Worm (Caenorhabditis elegans) whole organism, early embryonic: ENCODE data around the gene F36G3.1.

ENCODE experiments used
- B0310.2 ChIP-seq: sonication (generic microtip); optimal IDR thresholded peaks from 2 replicates; lab custom pipeline; 2016; ENCODE audit warnings: mild to moderate bottlenecking, missing genetic modification characterization, missing compliant biosample characterization
- F13C5.2 ChIP-seq: sonication (generic microtip); optimal IDR thresholded peaks from 2 replicates; lab custom pipeline; 2017; ENCODE audit warnings: mild to moderate bottlenecking, missing genetic modification characterization, inconsistent platforms, missing compliant biosample characterization
- aly-1 ChIP-seq: sonication (generic microtip); optimal IDR thresholded peaks from 2 replicates; lab custom pipeline; 2016; ENCODE audit warnings: missing genetic modification characterization, missing compliant biosample characterization
- ama-1 ChIP-seq: fragments of 150-350 bp; optimal IDR thresholded peaks from 2 replicates; lab custom pipeline; 2014
- ceh-13 ChIP-seq: fragments of 200-800 bp; sonication (Bioruptor generic); optimal IDR thresholded peaks from 2 replicates; lab custom pipeline; 2018; ENCODE audit warnings: mild to moderate bottlenecking, missing genetic modification characterization, missing compliant biosample characterization
- ceh-36 ChIP-seq: sonication (generic microtip); optimal IDR thresholded peaks from 2 replicates; lab custom pipeline; 2016; ENCODE audit warnings: missing genetic modification characterization, inconsistent platforms, missing compliant biosample characterization
- ets-7 ChIP-seq: sonication (generic microtip); optimal IDR thresholded peaks from 2 replicates; lab custom pipeline; 2016; ENCODE audit warnings: missing genotype, missing genetic modification characterization, missing compliant biosample characterization
- flt-1 ChIP-seq: fragments of 200-800 bp; sonication (Bioruptor generic); IDR thresholded peaks from 2 replicates; pipeline ENCODE4 v1.3.6; 2022; ENCODE audit warnings: missing genetic modification characterization, missing compliant biosample characterization
- hmbx-1 ChIP-seq: sonication (generic microtip); optimal IDR thresholded peaks from 2 replicates; lab custom pipeline; 2016; ENCODE audit warnings: mild to moderate bottlenecking, missing genetic modification characterization, missing compliant biosample characterization
- hmg-4 ChIP-seq: fragments of 200-800 bp; sonication (Bioruptor generic); optimal IDR thresholded peaks from 2 replicates; lab custom pipeline; 2018; ENCODE audit warnings: mild to moderate bottlenecking, missing genetic modification characterization, missing compliant biosample characterization
- hnd-1 ChIP-seq: sonication (generic microtip); optimal IDR thresholded peaks from 2 replicates; lab custom pipeline; 2016; ENCODE audit warnings: missing genetic modification characterization, missing compliant biosample characterization
- pes-1 ChIP-seq: fragments of 200-800 bp; sonication (Bioruptor generic); IDR thresholded peaks from 2 replicates; pipeline ENCODE4 v1.3.6; 2022; ENCODE audit warnings: missing genetic modification reagents, missing genetic modification characterization, missing compliant biosample characterization
- scrt-1 ChIP-seq: fragments of 200-800 bp; sonication (Bioruptor generic); IDR thresholded peaks from 2 replicates; pipeline ENCODE4 v1.3.6; 2022; ENCODE audit warnings: missing genetic modification characterization, missing compliant biosample characterization
- sea-1 ChIP-seq: fragments of 200-800 bp; sonication (Bioruptor generic); conservative IDR thresholded peaks from 2 replicates; pipeline ENCODE4 v1.3.6; 2022; ENCODE audit warnings: missing genetic modification characterization, missing compliant biosample characterization
- tbx-11 ChIP-seq: fragments of 200-800 bp; sonication (Bioruptor generic); IDR thresholded peaks from 2 replicates; pipeline ENCODE4 v1.3.6; 2022; ENCODE audit warnings: missing genetic modification characterization, missing compliant biosample characterization
- tbx-37 ChIP-seq: fragments of 200-800 bp; sonication (Bioruptor generic); conservative IDR thresholded peaks from 2 replicates; pipeline ENCODE4 v1.3.6; 2022; ENCODE audit warnings: missing genetic modification reagents, missing genetic modification characterization, missing compliant biosample characterization
- tra-4 ChIP-seq: sonication (generic microtip); optimal IDR thresholded peaks from 2 replicates; lab custom pipeline; 2017; ENCODE audit warnings: missing genetic modification characterization, missing compliant biosample characterization

The F36G3.1 gene

DNA sequence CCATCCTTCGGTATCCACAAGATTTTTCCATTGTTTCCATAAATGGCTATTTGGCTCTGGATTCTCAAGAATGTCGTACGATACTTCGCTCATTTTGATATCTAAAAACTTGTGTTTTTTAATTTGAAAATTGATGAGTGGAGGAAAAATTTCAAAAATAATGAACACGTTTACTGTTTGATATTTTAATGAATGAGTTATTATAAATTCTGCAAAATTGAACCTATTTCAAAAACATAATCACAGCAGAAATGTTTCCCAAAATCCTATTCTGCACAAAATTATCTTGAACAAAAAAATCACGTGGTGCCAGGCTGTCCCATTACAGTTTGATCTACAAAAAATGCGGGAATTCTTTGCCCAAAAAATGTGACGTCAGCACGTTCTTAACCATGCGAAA is 5.2 kb upstream of the F36G3.1 start, which contains the start of gene F36G3.2:
Gene F36G3.2 (minus strand): TSS at position 101 of the 400 bp plus-strand sequence.
- TF ChIP-seq tbx-37 (GFP tag; lab: Robert Waterston, UW), result no peak
- no peak for TF ChIP-seq hnd-1 (tag; lab: Kevin White, UChicago)
- no peak for TF ChIP-seq pes-1 (GFP tag; lab: Robert Waterston, UW)
- TF ChIP-seq tbx-11 (GFP tag; lab: Robert Waterston, UW), result no peak
- TF ChIP-seq tra-4 (tag; lab: Kevin White, UChicago), result no peak
- no peak for TF ChIP-seq ets-7
- TF ChIP-seq ceh-13 (GFP tag; lab: Kevin White, UChicago), result no peak
- no peak for TF ChIP-seq flt-1
- no peak for TF ChIP-seq scrt-1
- TF ChIP-seq hmbx-1, result no peak
- no peak for TF ChIP-seq ceh-36
- TF ChIP-seq ama-1 (lab: Kevin White, UChicago), result no peak
- TF ChIP-seq hmg-4 (GFP tag; lab: Kevin White, UChicago), result no peak
- no peak for TF ChIP-seq aly-1 (tag; lab: Kevin White, UChicago)
- TF ChIP-seq sea-1 (GFP tag; lab: Robert Waterston, UW), result no peak
- no peak for TF ChIP-seq B0310.2 (tag; lab: Kevin White, UChicago)
- TF ChIP-seq F13C5.2, result no peak

- TF ChIP-seq tbx-11 (GFP tag; lab: Robert Waterston, UW) (no peak), tra-4 (tag; lab: Kevin White, UChicago) (no peak), flt-1 (no peak), hmbx-1 (no peak), aly-1 (tag; lab: Kevin White, UChicago) (no peak), pes-1 (GFP tag; lab: Robert Waterston, UW) (no peak), hmg-4 (GFP tag; lab: Kevin White, UChicago) (no peak), ama-1 (lab: Kevin White, UChicago) (no peak), scrt-1 (no peak), hnd-1 (tag; lab: Kevin White, UChicago) (no peak), ets-7 (no peak), B0310.2 (tag; lab: Kevin White, UChicago) (no peak), F13C5.2 (no peak)
Observed at ce11 chrX:9785865-9786264, 3.1 kb downstream of the F36G3.1 start.

- TF ChIP-seq ceh-13 (GFP tag; lab: Kevin White, UChicago) (no peak), aly-1 (tag; lab: Kevin White, UChicago) (no peak), scrt-1 (no peak), ceh-36 (no peak), sea-1 (GFP tag; lab: Robert Waterston, UW) (no peak), B0310.2 (tag; lab: Kevin White, UChicago) (no peak), tbx-37 (GFP tag; lab: Robert Waterston, UW) (no peak), F13C5.2 (no peak), ets-7 (no peak), pes-1 (GFP tag; lab: Robert Waterston, UW) (no peak), tbx-11 (GFP tag; lab: Robert Waterston, UW) (no peak)
Observed at ce11 chrX:9782389-9782939, 6.5 kb downstream of the F36G3.1 start.

DNA sequence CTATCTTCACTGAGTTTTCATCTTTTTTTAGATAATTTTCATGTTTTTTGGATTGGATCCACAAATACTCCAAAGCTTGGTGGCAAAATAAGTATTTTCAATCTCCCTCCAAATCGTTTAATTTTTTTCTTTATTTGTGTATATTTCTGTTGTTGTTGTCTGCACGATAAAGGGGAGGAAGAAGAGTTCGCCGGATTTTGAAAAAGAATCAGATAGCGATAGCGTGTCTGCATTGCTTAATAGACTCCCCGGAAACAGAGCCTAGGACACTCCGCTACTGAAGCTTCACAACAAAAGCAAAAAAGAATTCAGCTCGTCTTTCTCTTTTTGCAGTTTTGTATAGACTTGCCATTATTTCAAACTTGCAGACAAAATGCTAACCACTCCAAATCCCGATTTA is 11.5 kb downstream of the F36G3.1 start, which contains the start of gene T09B9.5:
Gene T09B9.5 (plus strand): TSS at position 301 of the 400 bp plus-strand sequence.
- TF ChIP-seq B0310.2 (tag; lab: Kevin White, UChicago) (no peak), tra-4 (tag; lab: Kevin White, UChicago) (no peak), hmbx-1 (no peak), hnd-1 (tag; lab: Kevin White, UChicago) (no peak), pes-1 (GFP tag; lab: Robert Waterston, UW) (no peak), ceh-13 (GFP tag; lab: Kevin White, UChicago) (no peak), tbx-37 (GFP tag; lab: Robert Waterston, UW) (no peak), F13C5.2 (no peak), hmg-4 (GFP tag; lab: Kevin White, UChicago) (no peak), ceh-36 (no peak), flt-1 (no peak), ama-1 (lab: Kevin White, UChicago) (no peak), ets-7 (no peak), scrt-1 (no peak)

- TF ChIP-seq hnd-1 (tag; lab: Kevin White, UChicago) (no peak), flt-1 (0 out of 2 replicates have a peak, but pooled peaks have one; percentile 19)
Observed at ce11 chrX:9774323-9774722, 14.7 kb downstream of the F36G3.1 start, which contains the start of gene T09B9.4. Gene T09B9.4 (minus strand): TSS chrX:9774352.

ce11 chrX:9764822-9765221 is 24.2 kb downstream of the F36G3.1 start, which contains the start of gene slc-17.9:
Gene slc-17.9 (minus strand): TSS chrX:9764922.
- no peak for TF ChIP-seq ama-1 (lab: Kevin White, UChicago)

ce11 chrX:9763903-9764302 is 25.1 kb downstream of the F36G3.1 start:
- TF ChIP-seq ets-7, result no peak
- TF ChIP-seq ama-1 (lab: Kevin White, UChicago), result no peak
- no peak for TF ChIP-seq flt-1
- no peak for TF ChIP-seq hmg-4 (GFP tag; lab: Kevin White, UChicago)
- TF ChIP-seq tbx-37 (GFP tag; lab: Robert Waterston, UW), result no peak
- TF ChIP-seq ceh-13 (GFP tag; lab: Kevin White, UChicago), result no peak
- no peak for TF ChIP-seq scrt-1
- no peak for TF ChIP-seq B0310.2 (tag; lab: Kevin White, UChicago)
- no peak for TF ChIP-seq tra-4 (tag; lab: Kevin White, UChicago)
- no peak for TF ChIP-seq hnd-1 (tag; lab: Kevin White, UChicago)
- TF ChIP-seq aly-1 (tag; lab: Kevin White, UChicago), result no peak
- no peak for TF ChIP-seq ceh-36
- no peak for TF ChIP-seq tbx-11 (GFP tag; lab: Robert Waterston, UW)
- no peak for TF ChIP-seq pes-1 (GFP tag; lab: Robert Waterston, UW)

ce11 chrX:9761266-9761665 is 27.7 kb downstream of the F36G3.1 start, which contains the start of gene T09B9.3:
Gene T09B9.3 (minus strand): TSS chrX:9761366.
- TF ChIP-seq sea-1 (GFP tag; lab: Robert Waterston, UW) (no peak), flt-1 (no peak), ets-7 (no peak), aly-1 (tag; lab: Kevin White, UChicago) (no peak), ceh-36 (no peak), tbx-37 (GFP tag; lab: Robert Waterston, UW) (no peak), pes-1 (GFP tag; lab: Robert Waterston, UW) (no peak)
